Fruit fly (Drosophila melanogaster) whole organism, embryonic: Measurements from ENCODE around the gene CG9297.

Experiments used
- Bdp1 ChIP-seq: fragments of 200-800 bp; sonication (Bioruptor generic); optimal IDR thresholded peaks from 3 replicates; lab custom pipeline; 2016; ENCODE audit warnings: missing biosample characterization, missing genetic modification characterization
- CG1024 ChIP-seq: fragments of 200-800 bp; sonication (Bioruptor generic); IDR thresholded peaks from 2 replicates; pipeline ENCODE4 v1.3.6; 2022; ENCODE audit warnings: missing biosample characterization, missing genetic modification characterization
- CG10565 ChIP-seq: fragments of 200-800 bp; sonication (Bioruptor generic); optimal IDR thresholded peaks from 3 replicates; lab custom pipeline; 2016; ENCODE audit warnings: missing biosample characterization, mild to moderate bottlenecking, missing genetic modification characterization
- CG13424 ChIP-seq: fragments of 200-800 bp; sonication (Bioruptor generic); optimal IDR thresholded peaks from 2 replicates; lab custom pipeline; 2019; ENCODE audit warnings: missing biosample characterization, mild to moderate bottlenecking, missing genetic modification characterization, moderate library complexity
- CG14050 ChIP-seq: fragments of 200-800 bp; sonication (Bioruptor generic); IDR thresholded peaks from 3 replicates; pipeline ENCODE4 v1.3.6; 2022; ENCODE audit warnings: missing biosample characterization, missing genetic modification characterization
- CG18599 ChIP-seq: fragments of 200-800 bp; sonication (Bioruptor generic); optimal IDR thresholded peaks from 3 replicates; lab custom pipeline; 2017; ENCODE audit warnings: missing biosample characterization, missing genetic modification characterization, mild to moderate bottlenecking, moderate library complexity, missing genetic modification reagents
- CG2875 ChIP-seq: fragments of 200-800 bp; sonication (Bioruptor generic); optimal IDR thresholded peaks from 2 replicates; lab custom pipeline; 2017; ENCODE audit warnings: missing biosample characterization, mild to moderate bottlenecking, missing genetic modification characterization, missing genetic modification reagents
- CG31365 ChIP-seq: fragments of 200-800 bp; sonication (Bioruptor generic); optimal IDR thresholded peaks from 2 replicates; lab custom pipeline; 2018; ENCODE audit warnings: missing biosample characterization, mild to moderate bottlenecking, missing genetic modification characterization
- CG3847 ChIP-seq: fragments of 200-800 bp; sonication (Bioruptor generic); IDR thresholded peaks from 2 replicates; pipeline ENCODE4 v1.3.6; 2022; ENCODE audit warnings: missing biosample characterization, missing genetic modification characterization
- CG5245 ChIP-seq: fragments of 200-800 bp; sonication (Bioruptor generic); optimal IDR thresholded peaks from 3 replicates; lab custom pipeline; 2016; ENCODE audit warnings: missing biosample characterization, missing genetic modification characterization
- CG6689 ChIP-seq: fragments of 200-800 bp; sonication (Bioruptor generic); IDR thresholded peaks from 2 replicates; pipeline ENCODE4 v1.3.6; 2022; ENCODE audit warnings: missing biosample characterization, missing genetic modification characterization
- CG6813 ChIP-seq: fragments of 200-800 bp; sonication (Bioruptor generic); optimal IDR thresholded peaks from 2 replicates; lab custom pipeline; 2017; ENCODE audit warnings: missing biosample characterization, missing genetic modification characterization, mild to moderate bottlenecking, moderate library complexity, missing genetic modification reagents
- CG7357 ChIP-seq: fragments of 200-800 bp; sonication (Bioruptor generic); IDR thresholded peaks from 3 replicates; pipeline ENCODE4 v1.3.6; 2022; ENCODE audit warnings: missing biosample characterization, missing genetic modification characterization
- CG8089 ChIP-seq: fragments of 200-800 bp; sonication (Bioruptor generic); optimal IDR thresholded peaks from 3 replicates; lab custom pipeline; 2016; ENCODE audit warnings: missing biosample characterization, missing genetic modification characterization
- Doc2 ChIP-seq: fragments of 200-800 bp; sonication (Bioruptor generic); IDR thresholded peaks from 2 replicates; pipeline ENCODE4 v1.3.6; 2022; ENCODE audit warnings: missing biosample characterization, missing genetic modification characterization
- Drgx ChIP-seq: fragments of 200-800 bp; sonication (Bioruptor generic); IDR thresholded peaks from 2 replicates; pipeline ENCODE4 v1.3.6; 2022; ENCODE audit warnings: missing biosample characterization, missing genetic modification characterization
- Ets65A ChIP-seq: fragments of 200-800 bp; sonication (Bioruptor generic); peaks from one replicate; lab custom pipeline; 2016; ENCODE audit warnings: missing biosample characterization, missing genetic modification characterization
- HLH3B ChIP-seq: fragments of 200-800 bp; sonication (Bioruptor generic); IDR thresholded peaks from 2 replicates; pipeline ENCODE4 v1.3.6; 2022; ENCODE audit warnings: missing biosample characterization, missing genetic modification characterization
- HmgD ChIP-seq: fragments of 200-800 bp; sonication (Bioruptor generic); optimal IDR thresholded peaks from 3 replicates; lab custom pipeline; 2016; ENCODE audit warnings: missing biosample characterization, missing genetic modification characterization
- Jarid2 ChIP-seq: fragments of 200-800 bp; sonication (Bioruptor generic); optimal IDR thresholded peaks from 3 replicates; lab custom pipeline; 2017; ENCODE audit warnings: mild to moderate bottlenecking, missing biosample characterization, missing genetic modification reagents, missing genetic modification characterization
- Kr ChIP-seq: fragments of 200-800 bp; sonication (Bioruptor generic); optimal IDR thresholded peaks from 2 replicates; lab custom pipeline; 2017; ENCODE audit warnings: missing biosample characterization, mild to moderate bottlenecking, missing genetic modification characterization
- Neu2 ChIP-seq: fragments of 200-800 bp; sonication (Bioruptor generic); optimal IDR thresholded peaks from 3 replicates; lab custom pipeline; 2016; ENCODE audit warnings: missing biosample characterization, missing genetic modification characterization, borderline replicate concordance
- Oli ChIP-seq: fragments of 200-800 bp; sonication (Bioruptor generic); optimal IDR thresholded peaks from 2 replicates; lab custom pipeline; 2018; ENCODE audit warnings: missing biosample characterization, mild to moderate bottlenecking, missing genetic modification characterization, moderate library complexity
- Rx ChIP-seq: fragments of 200-800 bp; sonication (Bioruptor generic); IDR thresholded peaks from 2 replicates; pipeline ENCODE4 v1.3.6; 2022; ENCODE audit warnings: missing biosample characterization, missing genetic modification characterization
- Six4 ChIP-seq: fragments of 200-800 bp; sonication (Bioruptor generic); optimal IDR thresholded peaks from 2 replicates; lab custom pipeline; 2016; ENCODE audit warnings: missing biosample characterization, missing genetic modification characterization
- Usf ChIP-seq: fragments of 200-800 bp; sonication (Bioruptor generic); optimal IDR thresholded peaks from 2 replicates; lab custom pipeline; 2017; ENCODE audit warnings: missing genotype, missing biosample characterization, missing genetic modification characterization
- YL-1 ChIP-seq: fragments of 200-800 bp; sonication (Bioruptor generic); optimal IDR thresholded peaks from 3 replicates; lab custom pipeline; 2017; ENCODE audit warnings: missing biosample characterization, mild to moderate bottlenecking, missing genetic modification characterization
- bcd ChIP-seq: fragments of 200-800 bp; sonication (Bioruptor generic); optimal IDR thresholded peaks from 2 replicates; lab custom pipeline; 2017; ENCODE audit warnings: missing biosample characterization, mild to moderate bottlenecking, missing genetic modification characterization
- chif ChIP-seq, 2 experiments: fragments of 200-800 bp; sonication (Bioruptor generic); optimal IDR thresholded peaks; 3 replicates each; lab custom pipeline; 2016; ENCODE audit warnings: missing biosample characterization in 2 of 2, missing genetic modification characterization in 2 of 2
- chn ChIP-seq: fragments of 200-800 bp; sonication (Bioruptor generic); optimal IDR thresholded peaks from 2 replicates; lab custom pipeline; 2016; ENCODE audit warnings: missing biosample characterization, missing genetic modification characterization
- crp ChIP-seq, 2 experiments: fragments of 200-800 bp; sonication (Bioruptor generic); optimal IDR thresholded peaks; 2 replicates in 1 of 2; 3 replicates in 1 of 2; lab custom pipeline; 2017; ENCODE audit warnings: missing biosample characterization in 2 of 2, missing genetic modification characterization in 2 of 2, mild to moderate bottlenecking in 1 of 2, moderate library complexity in 1 of 2
- dati ChIP-seq: fragments of 200-800 bp; sonication (Bioruptor generic); IDR thresholded peaks from 2 replicates; pipeline ENCODE4 v1.3.6; 2022; ENCODE audit warnings: missing biosample characterization, missing genetic modification characterization
- fd102C ChIP-seq: fragments of 200-800 bp; sonication (Bioruptor generic); optimal IDR thresholded peaks from 2 replicates; lab custom pipeline; 2018; ENCODE audit warnings: missing biosample characterization, mild to moderate bottlenecking, missing genetic modification characterization, moderate library complexity
- hth ChIP-seq: fragments of >200 bp; optimal IDR thresholded peaks from 2 replicates; lab custom pipeline; 2017; ENCODE audit warnings: inconsistent platforms
- jing ChIP-seq: fragments of 200-800 bp; sonication (Bioruptor generic); optimal IDR thresholded peaks from 2 replicates; lab custom pipeline; 2018; ENCODE audit warnings: missing biosample characterization, mild to moderate bottlenecking, missing genetic modification characterization
- nerfin-2 ChIP-seq: fragments of 200-800 bp; sonication (Bioruptor generic); IDR thresholded peaks from 2 replicates; pipeline ENCODE4 v1.3.6; 2022; ENCODE audit warnings: missing biosample characterization, missing genetic modification characterization; ENCODE audit not compliant: partially characterized antibody
- p53 ChIP-seq: fragments of 200-800 bp; sonication (Bioruptor generic); optimal IDR thresholded peaks from 2 replicates; lab custom pipeline; 2016; ENCODE audit warnings: missing biosample characterization, missing genetic modification characterization
- phol ChIP-seq: fragments of 200-800 bp; sonication (Bioruptor generic); optimal IDR thresholded peaks from 3 replicates; lab custom pipeline; 2018; ENCODE audit warnings: missing biosample characterization, mild to moderate bottlenecking, missing genetic modification characterization, moderate library complexity
- pita ChIP-seq: fragments of 200-800 bp; sonication (Bioruptor generic); optimal IDR thresholded peaks from 2 replicates; lab custom pipeline; 2017; ENCODE audit warnings: missing biosample characterization, mild to moderate bottlenecking, missing genetic modification characterization
- sc ChIP-seq, 3 experiments: fragments of >200 bp in 2 of 3; fragments of 200-800 bp in 1 of 3; sonication (Bioruptor generic) in 1 of 3; optimal IDR thresholded peaks; 2 replicates in 2 of 3; 3 replicates in 1 of 3; lab custom pipeline; 2017; ENCODE audit warnings: mild to moderate bottlenecking in 1 of 3, missing biosample characterization in 1 of 3, missing genetic modification characterization in 1 of 3, missing genetic modification reagents in 1 of 3
- scrt ChIP-seq: fragments of 200-800 bp; sonication (Bioruptor generic); optimal IDR thresholded peaks from 2 replicates; lab custom pipeline; 2018; ENCODE audit warnings: missing biosample characterization, mild to moderate bottlenecking, missing genetic modification characterization, moderate library complexity
- sens ChIP-seq: fragments of 200-800 bp; sonication (Bioruptor generic); peaks from one replicate; lab custom pipeline; 2016; ENCODE audit warnings: missing biosample characterization, missing genetic modification characterization
- slp2 ChIP-seq: fragments of 200-800 bp; sonication (Bioruptor generic); optimal IDR thresholded peaks from 2 replicates; lab custom pipeline; 2016; ENCODE audit warnings: missing biosample characterization, missing genetic modification characterization
- stc ChIP-seq: fragments of 200-800 bp; sonication (Bioruptor generic); IDR thresholded peaks from 2 replicates; pipeline ENCODE4 v1.3.6; 2022; ENCODE audit warnings: missing biosample characterization, missing genetic modification characterization
- tin ChIP-seq: fragments of 200-800 bp; sonication (Bioruptor generic); optimal IDR thresholded peaks from 3 replicates; lab custom pipeline; 2016; ENCODE audit warnings: missing biosample characterization, missing genetic modification characterization
- twi ChIP-seq: fragments of 200-800 bp; optimal IDR thresholded peaks from 2 replicates; lab custom pipeline; 2019; ENCODE audit warnings: missing biosample characterization, mild to moderate bottlenecking, missing genetic modification characterization, moderate library complexity
- usp ChIP-seq: fragments of >200 bp; optimal IDR thresholded peaks from 2 replicates; lab custom pipeline; 2017; ENCODE audit warnings: missing biosample characterization, missing genetic modification characterization
- wor ChIP-seq: fragments of 200-800 bp; sonication (Bioruptor generic); IDR thresholded peaks from 2 replicates; pipeline ENCODE4 v1.3.6; 2022; ENCODE audit warnings: missing biosample characterization, missing genetic modification characterization
- zf30C ChIP-seq: fragments of 200-800 bp; sonication (Bioruptor generic); optimal IDR thresholded peaks from 3 replicates; lab custom pipeline; 2018; ENCODE audit warnings: missing biosample characterization, mild to moderate bottlenecking, missing genetic modification characterization

CG9297 gene

DNA sequence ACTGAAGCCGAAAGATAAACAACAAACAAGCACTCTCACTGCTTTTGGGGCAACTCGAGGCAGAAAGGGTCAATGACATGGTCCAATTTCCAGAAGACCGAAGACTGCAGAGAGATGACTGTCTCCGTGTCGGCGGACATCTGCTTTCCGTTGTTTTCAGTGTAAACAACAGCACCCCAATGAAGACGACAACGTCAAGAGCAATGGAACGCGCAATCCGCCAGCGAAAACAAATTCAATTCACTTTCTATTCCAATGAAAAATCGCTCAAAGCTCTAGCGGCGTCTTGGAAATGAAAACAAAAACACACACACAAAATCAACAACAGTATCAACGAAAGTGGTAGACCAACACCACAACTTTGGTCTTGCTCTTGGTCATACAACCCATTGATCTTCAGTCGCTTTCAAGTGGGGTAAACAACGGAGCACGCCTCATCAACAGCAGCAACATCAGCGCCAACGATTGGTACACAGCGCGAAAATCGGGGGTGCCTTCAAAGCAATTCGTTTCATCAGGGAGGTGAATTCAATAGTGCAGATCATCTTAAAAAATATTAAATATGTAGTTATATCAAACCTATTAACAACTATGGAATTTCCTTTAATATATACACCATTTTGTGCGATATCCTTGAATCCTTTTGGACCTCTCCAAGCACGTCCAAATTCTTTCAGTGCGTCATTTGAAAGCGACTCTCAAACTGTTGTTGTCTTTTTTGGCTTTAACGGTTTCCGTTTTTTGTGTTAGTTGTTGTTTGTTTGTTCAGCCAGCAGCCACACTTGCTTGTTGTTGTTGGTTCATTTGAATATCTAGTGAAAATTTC lies 46.4 kb downstream of the CG9297 start (continued):
- TF ChIP-seq hth (no peak), jing (peak; percentile 28), wor (GFP tag; lab: Robert Waterston, UW) (peak; percentile 81), usp (GFP tag; lab: Kevin White, UChicago) (no peak), CG8089 (GFP tag; lab: Kevin White, UChicago) (peak; percentile 7), Jarid2 (GFP tag; lab: Kevin White, UChicago) (no peak), stc (0 out of 2 replicates have a peak, but pooled peaks have one; percentile 42), slp2 (no peak), CG10565 (no peak), nerfin-2 (GFP tag; lab: Robert Waterston, UW) (no peak), Kr (GFP tag; lab: Kevin White, UChicago) (no peak), Drgx (GFP tag; lab: Robert Waterston, UW) (peak; percentile 59), chif (GFP tag; optimal IDR thresholded peaks at IDR 0.05; lab: Kevin White, UChicago) (no peak), Oli (peak; percentile 84), CG18599 (GFP tag; lab: Kevin White, UChicago) (peak; percentile 23), fd102C (no peak), CG7357 (peak; percentile 49; the same call in 2 of the 3 replicates), Ets65A (GFP tag; lab: Kevin White, UChicago) (peak; percentile 16), HLH3B (GFP tag; lab: Robert Waterston, UW) (peak; percentile 61), sens (GFP tag; lab: Kevin White, UChicago) (peak; percentile 88), CG5245 (peak; percentile 35), CG3847 (peak; percentile 36), zf30C (GFP tag; lab: Kevin White, UChicago) (peak; percentile 23), sc (optimal IDR thresholded peaks at IDR 0.05; lab: Kevin White, UChicago) (no peak), sc (GFP tag; optimal IDR thresholded peaks at IDR 0.05; lab: Kevin White, UChicago) (peak; percentile 78), pita (GFP tag; lab: Kevin White, UChicago) (no peak), scrt (GFP tag; lab: Kevin White, UChicago) (peak; percentile 16), YL-1 (GFP tag; lab: Kevin White, UChicago) (no peak), CG6813 (no peak), chn (GFP tag; lab: Kevin White, UChicago) (no peak), HmgD (GFP tag; lab: Kevin White, UChicago) (no peak), bcd (GFP tag; lab: Kevin White, UChicago) (peak; percentile 33), Doc2 (no peak), CG14050 (GFP tag; lab: Robert Waterston, UW) (no peak; the same call in 1 of the 3 replicates), Bdp1 (GFP tag; lab: Kevin White, UChicago) (no peak), Usf (GFP tag; lab: Kevin White, UChicago) (peak; percentile 7), CG13424 (tag; lab: Kevin White, UChicago) (peak; percentile 74), crp (GFP tag; optimal IDR thresholded peaks at IDR 0.05; lab: Kevin White, UChicago) (peak in 1 of 2 experiments; percentile 9), twi (tag; lab: Kevin White, UChicago) (peak; percentile 6), CG1024 (GFP tag; lab: Robert Waterston, UW) (no peak; the same call in 1 of the 2 replicates), CG6689 (peak; percentile 53), p53 (no peak), CG31365 (tag; lab: Kevin White, UChicago) (no peak), Neu2 (GFP tag; lab: Kevin White, UChicago) (no peak), Rx (no peak), dati (GFP tag; lab: Robert Waterston, UW) (peak; percentile 34; the same call in 1 of the 2 replicates), Six4 (GFP tag; lab: Kevin White, UChicago) (peak; percentile 36), CG2875 (peak; percentile 63), phol (tag; lab: Kevin White, UChicago) (peak; percentile 84), tin (peak; percentile 58)
